Fruit fly (Drosophila melanogaster) whole organism, prepupa: Measurements from ENCODE around the gene Mur89F.

Experiments
- CG11902 ChIP-seq: fragments of 200-800 bp; sonication (Bioruptor generic); optimal IDR thresholded peaks from 3 replicates; lab custom pipeline; 2016; ENCODE audit warnings: missing biosample characterization, missing genetic modification characterization
- CG16779 ChIP-seq: fragments of 200-800 bp; sonication (Bioruptor generic); optimal IDR thresholded peaks from 3 replicates; lab custom pipeline; 2017; ENCODE audit warnings: missing biosample characterization, mild to moderate bottlenecking, missing genetic modification characterization
- CG6792 ChIP-seq: fragments of 200-800 bp; sonication (Bioruptor generic); optimal IDR thresholded peaks from 3 replicates; lab custom pipeline; 2016; ENCODE audit warnings: missing biosample characterization, missing genetic modification characterization
- CG8119 ChIP-seq: fragments of 200-800 bp; sonication (Bioruptor generic); IDR thresholded peaks from 3 replicates; pipeline ENCODE4 v1.3.6; 2022; ENCODE audit warnings: missing biosample characterization, missing genetic modification characterization
- Gug ChIP-seq: fragments of 200-800 bp; sonication (Bioruptor generic); IDR thresholded peaks from 2 replicates; pipeline ENCODE4 v1.3.6; 2022; ENCODE audit warnings: missing biosample characterization, missing genetic modification characterization
- OdsH ChIP-seq: fragments of 200-800 bp; sonication (Bioruptor generic); optimal IDR thresholded peaks from 3 replicates; lab custom pipeline; 2016; ENCODE audit warnings: missing biosample characterization, missing genetic modification characterization
- Sox14 ChIP-seq: fragments of 200-800 bp; sonication (Bioruptor generic); optimal IDR thresholded peaks from 3 replicates; lab custom pipeline; 2016; ENCODE audit warnings: missing biosample characterization, missing genetic modification characterization
- dsx ChIP-seq: fragments of 200-800 bp; optimal IDR thresholded peaks from 3 replicates; lab custom pipeline; 2019; ENCODE audit warnings: missing biosample characterization, mild to moderate bottlenecking, missing genetic modification characterization, moderate library complexity; ENCODE audit not compliant: poor library complexity, severe bottlenecking

dm6 chr3R:17124177-17124576, 77.8 kb downstream of the Mur89F start, which contains the start of gene CG45079:
- TF ChIP-seq CG11902: no peak
- no peak for TF ChIP-seq Gug (GFP tag; lab: Robert Waterston, UW)
- TF ChIP-seq dsx: no peak
- TF ChIP-seq OdsH (GFP tag; lab: Kevin White, UChicago): no peak
- TF ChIP-seq CG6792: no peak
- TF ChIP-seq CG16779 (tag; lab: Kevin White, UChicago): no peak
- TF ChIP-seq Sox14: no peak
- TF ChIP-seq CG8119 (GFP tag; lab: Robert Waterston, UW): no peak
